Worm (Caenorhabditis elegans): ENCODE measurements around the gene glb-32.

ce11 chrV:5119109-5119508 is 29.8 kb upstream of the glb-32 start, which contains the start of gene C04F5.9:
- no peak for TF ChIP-seq aly-2 (tag; optimal IDR thresholded peaks at IDR 0.05)
- TF ChIP-seq fos-1 (tag; optimal IDR thresholded peaks at IDR 0.05): no peak
- no peak for TF ChIP-seq efl-3 (GFP tag; optimal IDR thresholded peaks at IDR 0.05)
- TF ChIP-seq elt-2 (tag; optimal IDR thresholded peaks at IDR 0.05): no peak
- TF ChIP-seq ztf-11 (tag; optimal IDR thresholded peaks at IDR 0.05): no peak
- TF ChIP-seq zag-1 (tag; optimal IDR thresholded peaks at IDR 0.05): no peak
- no peak for TF ChIP-seq pax-3 (tag; optimal IDR thresholded peaks at IDR 0.05)
- TF ChIP-seq nhr-237 (tag; optimal IDR thresholded peaks at IDR 0.05): no peak
- no peak for TF ChIP-seq lin-15B (tag; optimal IDR thresholded peaks at IDR 0.05)
- no peak for TF ChIP-seq pag-3 (tag; optimal IDR thresholded peaks at IDR 0.05; ENCODE audit: borderline replicate concordance, insufficient read depth)
- TF ChIP-seq isw-1 (GFP tag; IDR thresholded peaks at IDR 0.05): no peak
- TF ChIP-seq lir-3 (tag; optimal IDR thresholded peaks at IDR 0.05; ENCODE audit: poor library complexity): no peak
- TF ChIP-seq nhr-90 (tag; optimal IDR thresholded peaks at IDR 0.05; ENCODE audit: poor library complexity): no peak
- no peak for TF ChIP-seq snu-23 (GFP tag; optimal IDR thresholded peaks at IDR 0.05)
